Fruit fly (Drosophila melanogaster) whole organism, prepupa: ENCODE data around the gene Cad89D.

ENCODE experiments used
- CG3032 ChIP-seq: fragments of 200-800 bp; optimal IDR thresholded peaks from 2 replicates; lab custom pipeline; 2019; ENCODE audit warnings: missing biosample characterization, mild to moderate bottlenecking, missing genetic modification characterization, moderate library complexity
- CG34406 ChIP-seq: fragments of 200-800 bp; sonication (Bioruptor generic); optimal IDR thresholded peaks from 3 replicates; lab custom pipeline; 2016; ENCODE audit warnings: missing biosample characterization, missing genetic modification characterization
- CG6808 ChIP-seq: fragments of 200-800 bp; sonication (Bioruptor generic); optimal IDR thresholded peaks from 3 replicates; lab custom pipeline; 2017; ENCODE audit warnings: missing biosample characterization, missing genetic modification characterization, mild to moderate bottlenecking, moderate library complexity, missing genetic modification reagents
- OdsH ChIP-seq: fragments of 200-800 bp; sonication (Bioruptor generic); optimal IDR thresholded peaks from 3 replicates; lab custom pipeline; 2016; ENCODE audit warnings: missing biosample characterization, missing genetic modification characterization
- net ChIP-seq: fragments of 200-800 bp; sonication (Bioruptor generic); optimal IDR thresholded peaks from 3 replicates; lab custom pipeline; 2016; ENCODE audit warnings: missing biosample characterization, missing genetic modification characterization
- topi ChIP-seq: fragments of 200-800 bp; sonication (Bioruptor generic); optimal IDR thresholded peaks from 3 replicates; lab custom pipeline; 2016; ENCODE audit warnings: missing biosample characterization, missing genetic modification characterization

- TF ChIP-seq CG6808 (GFP tag; lab: Kevin White, UChicago), result no peak
- TF ChIP-seq topi (GFP tag; lab: Kevin White, UChicago), result no peak
- TF ChIP-seq CG3032, result no peak
- no peak for TF ChIP-seq OdsH
- TF ChIP-seq CG34406 (GFP tag; lab: Kevin White, UChicago), result no peak
- no peak for TF ChIP-seq net (GFP tag; lab: Kevin White, UChicago)
These were observed 41.6 kb downstream of the Cad89D start, which contains the start of gene Pak3 for dm6 chr3R:16453597-16453996.
